Worm (Caenorhabditis elegans) whole organism, L2 larva: ENCODE results near the gene nhr-208.

Source experiments
- C34F6.9 ChIP-seq: fragments of 150-350 bp; optimal IDR thresholded peaks from 2 replicates; lab custom pipeline; 2014; ENCODE audit warnings: missing biosample characterization, missing genetic modification characterization
- F13H6.1 ChIP-seq: sonication (generic microtip); optimal IDR thresholded peaks from 2 replicates; lab custom pipeline; 2016; ENCODE audit warnings: missing genetic modification characterization, missing compliant biosample characterization
- R02D3.7 ChIP-seq: fragments of 150-350 bp; optimal IDR thresholded peaks from 2 replicates; lab custom pipeline; 2014; ENCODE audit warnings: missing biosample characterization, missing genetic modification characterization
- Y55F3AM.14 ChIP-seq: fragments of 200-800 bp; sonication (Bioruptor generic); optimal IDR thresholded peaks from 2 replicates; lab custom pipeline; 2018; ENCODE audit warnings: mild to moderate bottlenecking, missing genetic modification characterization, missing compliant biosample characterization
- ZK546.5 ChIP-seq: sonication (generic microtip); optimal IDR thresholded peaks from 2 replicates; lab custom pipeline; 2017; ENCODE audit warnings: missing biosample characterization, missing genetic modification characterization
- alr-1 ChIP-seq: fragments of 150-350 bp; optimal IDR thresholded peaks from 2 replicates; lab custom pipeline; 2014; ENCODE audit warnings: missing biosample characterization, missing genetic modification characterization
- aly-2 ChIP-seq: fragments of 150-350 bp; optimal IDR thresholded peaks from 2 replicates; lab custom pipeline; 2014; ENCODE audit warnings: missing biosample characterization, missing genetic modification characterization
- ama-1 ChIP-seq: fragments of 150-350 bp; optimal IDR thresholded peaks from 2 replicates; lab custom pipeline; 2018; ENCODE audit warnings: inconsistent platforms
- blmp-1 ChIP-seq: sonication (generic microtip); optimal IDR thresholded peaks from 2 replicates; lab custom pipeline; 2017; ENCODE audit warnings: missing genetic modification characterization, mild to moderate bottlenecking, missing compliant biosample characterization, antibody characterized with exemption, moderate library complexity; ENCODE audit not compliant: insufficient read depth
- ceh-16 ChIP-seq: fragments of 150-350 bp; optimal IDR thresholded peaks from 2 replicates; lab custom pipeline; 2014; ENCODE audit warnings: missing biosample characterization, missing genetic modification characterization
- ceh-82 ChIP-seq: fragments of 150-350 bp; optimal IDR thresholded peaks from 2 replicates; lab custom pipeline; 2014; ENCODE audit warnings: missing biosample characterization, missing genetic modification characterization
- dmd-4 ChIP-seq: sonication (generic microtip); optimal IDR thresholded peaks from 2 replicates; lab custom pipeline; 2017; ENCODE audit warnings: missing biosample characterization, missing genetic modification characterization
- egl-27 ChIP-seq: sonication (generic microtip); optimal IDR thresholded peaks from 3 replicates; lab custom pipeline; 2017; ENCODE audit warnings: missing biosample characterization, missing genetic modification reagents, missing genetic modification characterization
- elt-1 ChIP-seq: fragments of 150-350 bp; optimal IDR thresholded peaks from 2 replicates; lab custom pipeline; 2014; ENCODE audit warnings: missing biosample characterization, missing genetic modification characterization
- elt-3 ChIP-seq: sonication (generic microtip); optimal IDR thresholded peaks from 2 replicates; lab custom pipeline; 2017; ENCODE audit warnings: missing biosample characterization, missing genetic modification characterization
- fos-1 ChIP-seq: fragments of 150-350 bp; optimal IDR thresholded peaks from 2 replicates; lab custom pipeline; 2014; ENCODE audit warnings: missing biosample characterization, missing genetic modification characterization
- lin-11 ChIP-seq: fragments of 150-350 bp; sonication (generic microtip); optimal IDR thresholded peaks from 2 replicates; lab custom pipeline; 2014; ENCODE audit warnings: missing biosample characterization, missing genetic modification characterization, inconsistent platforms, mixed read lengths
- lin-13 ChIP-seq: fragments of 150-350 bp; optimal IDR thresholded peaks from 2 replicates; lab custom pipeline; 2014; ENCODE audit warnings: missing biosample characterization, missing genetic modification reagents, missing genetic modification characterization
- lin-39 ChIP-seq: fragments of 150-350 bp; optimal IDR thresholded peaks from 2 replicates; lab custom pipeline; 2014; ENCODE audit warnings: missing biosample characterization, missing genetic modification reagents, missing genetic modification characterization
- lsy-2 ChIP-seq, 2 experiments: fragments of 150-350 bp in 1 of 2; sonication (generic microtip) in 1 of 2; optimal IDR thresholded peaks; 2 replicates each; lab custom pipeline; 2014 to 2017; ENCODE audit warnings: missing biosample characterization in 2 of 2, missing genetic modification characterization in 2 of 2
- mab-5 ChIP-seq: fragments of 150-350 bp; optimal IDR thresholded peaks from 2 replicates; lab custom pipeline; 2014; ENCODE audit warnings: missing biosample characterization, missing genetic modification characterization
- mbf-1 ChIP-seq: sonication (generic microtip); optimal IDR thresholded peaks from 2 replicates; lab custom pipeline; 2017; ENCODE audit warnings: missing biosample characterization, missing genetic modification characterization
- mdl-1 ChIP-seq, 2 experiments: fragments of 150-350 bp in 1 of 2; sonication (generic microtip) in 1 of 2; optimal IDR thresholded peaks; 2 replicates each; lab custom pipeline; 2017; ENCODE audit warnings: missing biosample characterization in 2 of 2, missing genetic modification characterization in 2 of 2
- nhr-11 ChIP-seq: fragments of 150-350 bp; optimal IDR thresholded peaks from 2 replicates; lab custom pipeline; 2014; ENCODE audit warnings: missing biosample characterization, missing genetic modification characterization
- nhr-12 ChIP-seq: fragments of 150-350 bp; optimal IDR thresholded peaks from 2 replicates; lab custom pipeline; 2014; ENCODE audit warnings: missing biosample characterization, missing genetic modification characterization
- nhr-129 ChIP-seq: fragments of 150-350 bp; optimal IDR thresholded peaks from 2 replicates; lab custom pipeline; 2014; ENCODE audit warnings: missing biosample characterization, missing genetic modification characterization
- nhr-21 ChIP-seq: fragments of 150-350 bp; optimal IDR thresholded peaks from 2 replicates; lab custom pipeline; 2014; ENCODE audit warnings: missing biosample characterization, missing genetic modification characterization
- nhr-237 ChIP-seq: fragments of 150-350 bp; optimal IDR thresholded peaks from 2 replicates; lab custom pipeline; 2014; ENCODE audit warnings: missing biosample characterization, missing genetic modification characterization
- nhr-25 ChIP-seq: fragments of 150-350 bp; sonication (generic microtip); optimal IDR thresholded peaks from 3 replicates; lab custom pipeline; 2014; ENCODE audit warnings: missing biosample characterization, missing genetic modification characterization
- nhr-77 ChIP-seq: fragments of 150-350 bp; optimal IDR thresholded peaks from 2 replicates; lab custom pipeline; 2014; ENCODE audit warnings: missing biosample characterization, missing genetic modification characterization
- peb-1 ChIP-seq: fragments of 150-350 bp; optimal IDR thresholded peaks from 2 replicates; lab custom pipeline; 2014; ENCODE audit warnings: missing biosample characterization, missing genetic modification characterization
- sem-4 ChIP-seq: fragments of 150-350 bp; optimal IDR thresholded peaks from 2 replicates; lab custom pipeline; 2014; ENCODE audit warnings: missing biosample characterization, missing genetic modification reagents, missing genetic modification characterization
- skn-1 ChIP-seq: sonication (generic microtip); optimal IDR thresholded peaks from 2 replicates; lab custom pipeline; 2017; ENCODE audit warnings: missing biosample characterization, missing genetic modification characterization
- sma-3 ChIP-seq: sonication (generic microtip); optimal IDR thresholded peaks from 2 replicates; lab custom pipeline; 2016; ENCODE audit warnings: missing genetic modification reagents, missing genetic modification characterization, missing compliant biosample characterization
- sma-9 ChIP-seq, 2 experiments: fragments of 150-350 bp in 1 of 2; sonication (generic microtip) in 1 of 2; optimal IDR thresholded peaks; 2 replicates each; lab custom pipeline; 2014 to 2016; ENCODE audit warnings: missing genetic modification characterization in 2 of 2, mild to moderate bottlenecking in 1 of 2, missing biosample characterization in 1 of 2, missing compliant biosample characterization in 1 of 2, missing genetic modification reagents in 1 of 2, moderate library complexity in 1 of 2
- snpc-4 ChIP-seq: fragments of 150-350 bp; optimal IDR thresholded peaks from 2 replicates; lab custom pipeline; 2014; ENCODE audit warnings: missing biosample characterization, missing genetic modification characterization
- unc-39 ChIP-seq: fragments of 150-350 bp; optimal IDR thresholded peaks from 2 replicates; lab custom pipeline; 2014; ENCODE audit warnings: missing biosample characterization, missing genetic modification characterization
- unc-55 ChIP-seq: fragments of 150-350 bp; sonication (generic microtip); optimal IDR thresholded peaks from 3 replicates; lab custom pipeline; 2014; ENCODE audit warnings: missing biosample characterization, missing genetic modification reagents, missing genetic modification characterization
- unc-62 ChIP-seq: fragments of 150-350 bp; optimal IDR thresholded peaks from 2 replicates; lab custom pipeline; 2014; ENCODE audit warnings: missing biosample characterization, missing genetic modification reagents, missing genetic modification characterization
- zag-1 ChIP-seq: fragments of 150-350 bp; optimal IDR thresholded peaks from 2 replicates; lab custom pipeline; 2014; ENCODE audit warnings: missing biosample characterization, missing genetic modification characterization
- ztf-1 ChIP-seq: fragments of 200-800 bp; sonication (Bioruptor generic); conservative IDR thresholded peaks from 2 replicates; pipeline ENCODE4 v1.3.6; 2022; ENCODE audit warnings: missing genetic modification characterization, missing compliant biosample characterization
- ztf-11 ChIP-seq: sonication (generic microtip); optimal IDR thresholded peaks from 2 replicates; lab custom pipeline; 2017; ENCODE audit warnings: missing biosample characterization, missing genetic modification characterization
- ztf-4 ChIP-seq: fragments of 150-350 bp; optimal IDR thresholded peaks from 2 replicates; lab custom pipeline; 2014; ENCODE audit warnings: missing biosample characterization, missing genetic modification characterization

Gene nhr-208

ce11 chrV:12091759-12092158 is 2.4 kb upstream of the nhr-208 start, which contains the start of gene nhr-206 (continued):
- TF ChIP-seq aly-2 (tag; lab: Kevin White, UChicago) (no peak), peb-1 (tag; lab: Kevin White, UChicago) (no peak), Y55F3AM.14 (GFP tag; lab: Kevin White, UChicago) (no peak), blmp-1 (tag; lab: Kevin White, UChicago) (no peak), lin-13 (GFP tag; lab: Kevin White, UChicago) (no peak), elt-1 (no peak), alr-1 (no peak), unc-39 (tag; lab: Kevin White, UChicago) (no peak), elt-3 (tag; lab: Kevin White, UChicago) (no peak), lin-39 (tag; lab: Kevin White, UChicago) (no peak), dmd-4 (tag; lab: Kevin White, UChicago) (no peak), F13H6.1 (tag; lab: Kevin White, UChicago) (peak; percentile 7), nhr-129 (peak; percentile 71), snpc-4 (tag; lab: Kevin White, UChicago) (no peak), lsy-2 (tag; optimal IDR thresholded peaks at IDR 0.05; lab: Kevin White, UChicago) (no peak), nhr-77 (no peak), sma-3 (peak; percentile 21)

ce11 chrV:12095865-12096264 is 1.7 kb downstream of the nhr-208 start, which contains the start of gene nhr-207:
Gene nhr-207 (plus strand): TSS chrV:12096146.
- TF ChIP-seq fos-1 (tag; lab: Kevin White, UChicago) (peak; percentile 72), dmd-4 (tag; lab: Kevin White, UChicago) (no peak), nhr-129 (peak; percentile 9), sma-9 (GFP tag; optimal IDR thresholded peaks at IDR 0.05; lab: Kevin White, UChicago) (peak; percentile 60), sma-9 (tag; optimal IDR thresholded peaks at IDR 0.05; lab: Kevin White, UChicago) (no peak)

ce11 chrV:12098123-12098522 is 4.0 kb downstream of the nhr-208 start, which contains the start of gene nhr-209:
Gene nhr-209 (plus strand): TSS chrV:12098149.
- TF ChIP-seq snpc-4 (tag; lab: Kevin White, UChicago) (no peak), ZK546.5 (tag; lab: Kevin White, UChicago) (no peak), sma-3 (no peak), unc-62 (no peak), ceh-16 (tag; lab: Kevin White, UChicago) (no peak), nhr-129 (no peak), nhr-21 (tag; lab: Kevin White, UChicago) (no peak), mbf-1 (tag; lab: Kevin White, UChicago) (no peak), C34F6.9 (no peak), lin-11 (no peak), lin-13 (GFP tag; lab: Kevin White, UChicago) (no peak), alr-1 (no peak), elt-3 (tag; lab: Kevin White, UChicago) (no peak)

- no peak for TF ChIP-seq mab-5
- peak; percentile 45 for TF ChIP-seq skn-1 (tag; lab: Kevin White, UChicago)
- TF ChIP-seq lin-39 (tag; lab: Kevin White, UChicago): no peak
- no peak for TF ChIP-seq ceh-16 (tag; lab: Kevin White, UChicago)
- TF ChIP-seq lin-11: no peak
- TF ChIP-seq fos-1 (tag; lab: Kevin White, UChicago): peak; percentile 23
- no peak for TF ChIP-seq ZK546.5 (tag; lab: Kevin White, UChicago)
- TF ChIP-seq sem-4 (tag; lab: Kevin White, UChicago): no peak
- no peak for TF ChIP-seq ama-1 (lab: Kevin White, UChicago)
- no peak for TF ChIP-seq unc-39 (tag; lab: Kevin White, UChicago)
- TF ChIP-seq aly-2 (tag; lab: Kevin White, UChicago): no peak
- no peak for TF ChIP-seq mdl-1 (tag; optimal IDR thresholded peaks at IDR 0.05; lab: Kevin White, UChicago)
- TF ChIP-seq snpc-4 (tag; lab: Kevin White, UChicago): no peak
- TF ChIP-seq nhr-77: no peak
- peak; percentile 72 for TF ChIP-seq sma-9 (GFP tag; optimal IDR thresholded peaks at IDR 0.05; lab: Kevin White, UChicago)
- TF ChIP-seq sma-9 (tag; optimal IDR thresholded peaks at IDR 0.05; lab: Kevin White, UChicago): no peak
- TF ChIP-seq nhr-237 (tag; lab: Kevin White, UChicago): no peak
- TF ChIP-seq unc-55 (GFP tag; lab: Kevin White, UChicago): peak; percentile 74
- no peak for TF ChIP-seq ztf-4 (tag; lab: Kevin White, UChicago)
- TF ChIP-seq nhr-11 (tag; lab: Kevin White, UChicago): no peak
- TF ChIP-seq alr-1: no peak
- TF ChIP-seq ztf-11 (tag; lab: Kevin White, UChicago): no peak
- no peak for TF ChIP-seq nhr-12 (tag; lab: Kevin White, UChicago)
- no peak for TF ChIP-seq nhr-21 (tag; lab: Kevin White, UChicago)
- TF ChIP-seq zag-1 (tag; lab: Kevin White, UChicago): no peak
- TF ChIP-seq R02D3.7 (tag; lab: Kevin White, UChicago): no peak
- no peak for TF ChIP-seq ztf-1
- peak; percentile 65 for TF ChIP-seq C34F6.9
- TF ChIP-seq sma-3: no peak
- no peak for TF ChIP-seq lin-13 (GFP tag; lab: Kevin White, UChicago)
- TF ChIP-seq elt-1: no peak
- TF ChIP-seq Y55F3AM.14 (GFP tag; lab: Kevin White, UChicago): no peak
- no peak for TF ChIP-seq elt-3 (tag; lab: Kevin White, UChicago)
- no peak for TF ChIP-seq ceh-82 (tag; lab: Kevin White, UChicago)
- no peak for TF ChIP-seq dmd-4 (tag; lab: Kevin White, UChicago)
- peak; percentile 25 for TF ChIP-seq nhr-129
- no peak for TF ChIP-seq unc-62
- TF ChIP-seq nhr-25: peak; percentile 22
- no peak for TF ChIP-seq egl-27 (tag; lab: Kevin White, UChicago)
Observed at ce11 chrV:12100794-12101343, 6.8 kb downstream of the nhr-208 start, which contains the start of gene nhr-154. Gene nhr-154 (plus strand): TSS chrV:12101293.
